Fruit fly (Drosophila melanogaster) whole organism, prepupa: Measurements from ENCODE around the gene CG12947.

Experiments used
- Blimp-1 ChIP-seq: fragments of 200-800 bp; sonication (Bioruptor generic); optimal IDR thresholded peaks from 3 replicates; lab custom pipeline; 2017; ENCODE audit warnings: missing biosample characterization, missing genetic modification characterization, mild to moderate bottlenecking, moderate library complexity, missing genetic modification reagents
- CG3032 ChIP-seq: fragments of 200-800 bp; optimal IDR thresholded peaks from 2 replicates; lab custom pipeline; 2019; ENCODE audit warnings: missing biosample characterization, mild to moderate bottlenecking, missing genetic modification characterization, moderate library complexity
- CG3919 ChIP-seq: fragments of 200-800 bp; sonication (Bioruptor generic); optimal IDR thresholded peaks from 3 replicates; lab custom pipeline; 2016; ENCODE audit warnings: missing biosample characterization, missing genetic modification characterization
- Eip78C ChIP-seq: fragments of 200-800 bp; sonication (Bioruptor generic); peaks from one replicate; lab custom pipeline; 2016; ENCODE audit warnings: missing biosample characterization, missing genetic modification characterization
- Hr38 ChIP-seq: sonication (Bioruptor generic); optimal IDR thresholded peaks from 2 replicates; lab custom pipeline; 2016; ENCODE audit warnings: missing biosample characterization, missing genetic modification characterization
- Lpt ChIP-seq: fragments of 200-800 bp; sonication (Bioruptor generic); optimal IDR thresholded peaks from 3 replicates; lab custom pipeline; 2016; ENCODE audit warnings: missing biosample characterization, missing genetic modification characterization
- OdsH ChIP-seq: fragments of 200-800 bp; sonication (Bioruptor generic); optimal IDR thresholded peaks from 3 replicates; lab custom pipeline; 2016; ENCODE audit warnings: missing biosample characterization, missing genetic modification characterization
- esn ChIP-seq: fragments of 200-800 bp; sonication (Bioruptor generic); optimal IDR thresholded peaks from 2 replicates; lab custom pipeline; 2016; ENCODE audit warnings: missing biosample characterization, mild to moderate bottlenecking, missing genetic modification characterization, moderate library complexity
- pdm3 ChIP-seq: fragments of 200-800 bp; sonication (Bioruptor generic); optimal IDR thresholded peaks from 3 replicates; lab custom pipeline; 2016; ENCODE audit warnings: missing biosample characterization, missing genetic modification characterization

DNA sequence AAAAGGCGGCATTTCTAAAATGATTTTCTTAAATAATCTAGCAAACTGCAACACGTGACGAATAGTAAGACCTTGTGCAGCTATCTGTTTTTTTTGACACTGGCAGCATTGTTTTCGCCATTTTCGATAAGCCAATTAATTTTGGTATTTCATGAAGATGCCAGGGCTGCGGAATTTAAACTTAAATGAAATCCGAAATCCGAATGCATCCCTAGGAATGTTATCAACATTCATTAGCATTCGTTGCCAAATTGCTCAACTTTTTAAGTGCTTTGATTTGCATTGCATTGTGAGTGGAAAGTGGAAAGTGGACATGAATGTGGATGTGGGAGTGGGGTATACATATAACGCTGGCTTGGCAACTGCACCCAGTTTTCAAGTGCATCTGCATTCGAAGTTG, 41.2 kb downstream of the CG12947 start, which contains the start of gene CG42857:
- TF ChIP-seq Eip78C (no peak), CG3032 (tag; lab: Kevin White, UChicago) (no peak), pdm3 (GFP tag; lab: Kevin White, UChicago) (no peak), Lpt (GFP tag; lab: Kevin White, UChicago) (no peak), CG3919 (GFP tag; lab: Kevin White, UChicago) (no peak), Hr38 (GFP tag; lab: Kevin White, UChicago) (no peak), esn (no peak), OdsH (GFP tag; lab: Kevin White, UChicago) (no peak), Blimp-1 (GFP tag; lab: Kevin White, UChicago) (no peak)
